Worm (Caenorhabditis elegans) whole organism, early embryonic: ENCODE measurements around the gene dylt-3.

Experiments used
- B0310.2 ChIP-seq: sonication (generic microtip); optimal IDR thresholded peaks from 2 replicates; lab custom pipeline; 2016; ENCODE audit warnings: mild to moderate bottlenecking, missing genetic modification characterization, missing compliant biosample characterization
- F13C5.2 ChIP-seq: sonication (generic microtip); optimal IDR thresholded peaks from 2 replicates; lab custom pipeline; 2017; ENCODE audit warnings: mild to moderate bottlenecking, missing genetic modification characterization, inconsistent platforms, missing compliant biosample characterization
- aly-1 ChIP-seq: sonication (generic microtip); optimal IDR thresholded peaks from 2 replicates; lab custom pipeline; 2016; ENCODE audit warnings: missing genetic modification characterization, missing compliant biosample characterization
- ama-1 ChIP-seq: fragments of 150-350 bp; optimal IDR thresholded peaks from 2 replicates; lab custom pipeline; 2014
- ceh-13 ChIP-seq: fragments of 200-800 bp; sonication (Bioruptor generic); optimal IDR thresholded peaks from 2 replicates; lab custom pipeline; 2018; ENCODE audit warnings: mild to moderate bottlenecking, missing genetic modification characterization, missing compliant biosample characterization
- ceh-36 ChIP-seq: sonication (generic microtip); optimal IDR thresholded peaks from 2 replicates; lab custom pipeline; 2016; ENCODE audit warnings: missing genetic modification characterization, inconsistent platforms, missing compliant biosample characterization
- ets-7 ChIP-seq: sonication (generic microtip); optimal IDR thresholded peaks from 2 replicates; lab custom pipeline; 2016; ENCODE audit warnings: missing genotype, missing genetic modification characterization, missing compliant biosample characterization
- flt-1 ChIP-seq: fragments of 200-800 bp; sonication (Bioruptor generic); IDR thresholded peaks from 2 replicates; pipeline ENCODE4 v1.3.6; 2022; ENCODE audit warnings: missing genetic modification characterization, missing compliant biosample characterization
- hmbx-1 ChIP-seq: sonication (generic microtip); optimal IDR thresholded peaks from 2 replicates; lab custom pipeline; 2016; ENCODE audit warnings: mild to moderate bottlenecking, missing genetic modification characterization, missing compliant biosample characterization
- hmg-4 ChIP-seq: fragments of 200-800 bp; sonication (Bioruptor generic); optimal IDR thresholded peaks from 2 replicates; lab custom pipeline; 2018; ENCODE audit warnings: mild to moderate bottlenecking, missing genetic modification characterization, missing compliant biosample characterization
- hnd-1 ChIP-seq: sonication (generic microtip); optimal IDR thresholded peaks from 2 replicates; lab custom pipeline; 2016; ENCODE audit warnings: missing genetic modification characterization, missing compliant biosample characterization
- pes-1 ChIP-seq: fragments of 200-800 bp; sonication (Bioruptor generic); IDR thresholded peaks from 2 replicates; pipeline ENCODE4 v1.3.6; 2022; ENCODE audit warnings: missing genetic modification reagents, missing genetic modification characterization, missing compliant biosample characterization
- scrt-1 ChIP-seq: fragments of 200-800 bp; sonication (Bioruptor generic); IDR thresholded peaks from 2 replicates; pipeline ENCODE4 v1.3.6; 2022; ENCODE audit warnings: missing genetic modification characterization, missing compliant biosample characterization
- sea-1 ChIP-seq: fragments of 200-800 bp; sonication (Bioruptor generic); conservative IDR thresholded peaks from 2 replicates; pipeline ENCODE4 v1.3.6; 2022; ENCODE audit warnings: missing genetic modification characterization, missing compliant biosample characterization
- tbx-11 ChIP-seq: fragments of 200-800 bp; sonication (Bioruptor generic); IDR thresholded peaks from 2 replicates; pipeline ENCODE4 v1.3.6; 2022; ENCODE audit warnings: missing genetic modification characterization, missing compliant biosample characterization
- tbx-37 ChIP-seq: fragments of 200-800 bp; sonication (Bioruptor generic); conservative IDR thresholded peaks from 2 replicates; pipeline ENCODE4 v1.3.6; 2022; ENCODE audit warnings: missing genetic modification reagents, missing genetic modification characterization, missing compliant biosample characterization
- tra-4 ChIP-seq: sonication (generic microtip); optimal IDR thresholded peaks from 2 replicates; lab custom pipeline; 2017; ENCODE audit warnings: missing genetic modification characterization, missing compliant biosample characterization

The dylt-3 gene

DNA sequence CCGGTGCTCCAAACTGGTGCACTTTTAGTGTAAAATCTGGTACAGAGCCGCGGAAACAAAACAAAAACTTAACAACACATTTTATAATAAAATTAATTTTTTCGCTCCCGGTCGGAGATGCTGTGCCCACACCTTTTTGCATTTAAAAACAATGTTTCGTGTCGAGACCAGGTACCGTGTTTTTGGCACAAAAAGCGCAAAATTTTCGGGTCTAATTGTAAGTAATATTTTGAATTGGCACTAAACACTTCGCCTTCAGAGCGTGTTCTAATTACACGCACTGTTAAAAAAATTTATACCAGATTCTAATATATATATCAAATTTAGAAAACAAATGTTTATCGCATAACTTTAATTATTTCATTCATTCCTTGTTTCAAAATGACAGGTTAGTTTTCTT is at the start of gene dylt-3:
TSS of gene dylt-3 (plus strand) at position 301 of the 400 bp plus-strand sequence.
- TF ChIP-seq sea-1 (GFP tag; lab: Robert Waterston, UW) = no peak
- no peak for TF ChIP-seq hmbx-1
- TF ChIP-seq ama-1 (lab: Kevin White, UChicago) = no peak
- TF ChIP-seq hnd-1 = no peak
- TF ChIP-seq aly-1 (tag; lab: Kevin White, UChicago) = no peak
- TF ChIP-seq ets-7 (tag; lab: Kevin White, UChicago) = no peak
- no peak for TF ChIP-seq F13C5.2 (tag; lab: Kevin White, UChicago)
- no peak for TF ChIP-seq tra-4 (tag; lab: Kevin White, UChicago)
- no peak for TF ChIP-seq ceh-13 (GFP tag; lab: Kevin White, UChicago)
- TF ChIP-seq ceh-36 (tag; lab: Kevin White, UChicago) = no peak
- no peak for TF ChIP-seq tbx-11 (GFP tag; lab: Robert Waterston, UW)
- no peak for TF ChIP-seq hmg-4 (GFP tag; lab: Kevin White, UChicago)

DNA sequence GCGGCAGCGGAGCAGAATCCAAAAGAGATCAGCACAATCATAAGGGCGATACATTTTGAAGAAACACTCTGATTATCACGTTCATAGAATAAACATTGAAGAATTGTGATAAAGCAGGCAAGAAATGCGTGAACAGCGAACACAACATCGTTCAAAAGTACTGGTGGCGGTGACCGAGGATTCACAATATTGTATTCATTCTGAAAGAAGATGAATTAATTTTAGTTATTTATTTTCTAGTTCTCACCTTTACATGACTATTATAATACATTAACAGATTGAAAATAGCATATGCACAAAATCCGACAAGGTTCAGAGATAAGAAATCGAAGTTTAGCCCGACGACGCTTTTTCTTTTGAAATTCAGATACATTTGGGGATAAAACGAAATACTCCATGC is 45.6 kb upstream of the dylt-3 start:
- TF ChIP-seq hmg-4 (GFP tag; lab: Kevin White, UChicago) (no peak), pes-1 (no peak), ceh-13 (GFP tag; lab: Kevin White, UChicago) (no peak), ceh-36 (tag; lab: Kevin White, UChicago) (no peak), flt-1 (GFP tag; lab: Robert Waterston, UW) (no peak), F13C5.2 (tag; lab: Kevin White, UChicago) (no peak), tra-4 (tag; lab: Kevin White, UChicago) (no peak), sea-1 (GFP tag; lab: Robert Waterston, UW) (no peak), tbx-37 (GFP tag; lab: Robert Waterston, UW) (no peak), ama-1 (lab: Kevin White, UChicago) (no peak), tbx-11 (GFP tag; lab: Robert Waterston, UW) (no peak), aly-1 (tag; lab: Kevin White, UChicago) (no peak), B0310.2 (tag; lab: Kevin White, UChicago) (no peak)

DNA sequence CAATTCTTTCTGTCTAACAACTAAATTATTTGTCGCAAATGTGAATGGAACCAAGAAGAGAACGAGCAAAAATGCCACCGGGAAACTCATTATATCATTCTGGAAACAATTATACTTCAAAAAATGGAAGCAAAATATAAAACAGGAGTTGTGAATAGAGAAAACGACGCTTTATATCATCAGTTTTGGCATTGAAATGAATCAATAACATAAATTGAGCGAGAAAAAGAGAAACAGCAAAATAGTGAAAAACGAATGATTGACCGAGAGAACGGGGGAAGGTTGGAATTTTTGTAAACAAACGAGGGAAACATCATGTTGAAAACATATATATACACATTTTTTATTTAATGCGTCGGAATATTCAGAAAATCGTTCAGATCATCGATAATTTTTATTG is 44.7 kb upstream of the dylt-3 start, which contains the start of gene ctns-1:
TSS of gene ctns-1 (minus strand) at position 101 of the 400 bp plus-strand sequence.
- TF ChIP-seq tra-4 (tag; lab: Kevin White, UChicago) (no peak), hnd-1 (no peak), F13C5.2 (tag; lab: Kevin White, UChicago) (no peak), ceh-13 (GFP tag; lab: Kevin White, UChicago) (no peak), B0310.2 (tag; lab: Kevin White, UChicago) (no peak), hmbx-1 (no peak), ets-7 (tag; lab: Kevin White, UChicago) (no peak), aly-1 (tag; lab: Kevin White, UChicago) (no peak), tbx-11 (GFP tag; lab: Robert Waterston, UW) (no peak), tbx-37 (GFP tag; lab: Robert Waterston, UW) (no peak), hmg-4 (GFP tag; lab: Kevin White, UChicago) (no peak), flt-1 (GFP tag; lab: Robert Waterston, UW) (no peak), ama-1 (lab: Kevin White, UChicago) (no peak), sea-1 (GFP tag; lab: Robert Waterston, UW) (no peak), ceh-36 (tag; lab: Kevin White, UChicago) (no peak), pes-1 (no peak), scrt-1 (GFP tag; lab: Robert Waterston, UW) (no peak)

DNA sequence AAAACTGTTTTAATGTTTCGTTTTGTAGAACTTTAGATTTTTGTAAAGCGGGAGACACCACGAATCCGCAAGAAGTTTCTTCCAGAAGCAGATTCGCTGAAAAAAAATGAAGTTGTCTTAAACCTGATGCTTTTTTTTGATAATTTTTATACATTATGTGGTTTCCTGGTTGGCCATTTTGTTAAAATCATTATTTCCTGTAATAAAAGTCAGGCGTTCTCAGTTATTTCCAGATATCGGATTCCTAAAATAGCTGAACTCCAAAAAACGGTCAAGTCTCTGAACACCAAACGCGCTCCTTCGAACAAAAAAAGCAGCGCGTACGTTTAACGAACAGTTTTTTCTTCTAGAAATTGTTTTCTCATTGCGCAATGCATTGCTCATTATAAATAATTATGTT is 44.2 kb upstream of the dylt-3 start:
- no peak for TF ChIP-seq hmbx-1
- TF ChIP-seq ceh-13 (GFP tag; lab: Kevin White, UChicago) = peak; percentile 20

DNA sequence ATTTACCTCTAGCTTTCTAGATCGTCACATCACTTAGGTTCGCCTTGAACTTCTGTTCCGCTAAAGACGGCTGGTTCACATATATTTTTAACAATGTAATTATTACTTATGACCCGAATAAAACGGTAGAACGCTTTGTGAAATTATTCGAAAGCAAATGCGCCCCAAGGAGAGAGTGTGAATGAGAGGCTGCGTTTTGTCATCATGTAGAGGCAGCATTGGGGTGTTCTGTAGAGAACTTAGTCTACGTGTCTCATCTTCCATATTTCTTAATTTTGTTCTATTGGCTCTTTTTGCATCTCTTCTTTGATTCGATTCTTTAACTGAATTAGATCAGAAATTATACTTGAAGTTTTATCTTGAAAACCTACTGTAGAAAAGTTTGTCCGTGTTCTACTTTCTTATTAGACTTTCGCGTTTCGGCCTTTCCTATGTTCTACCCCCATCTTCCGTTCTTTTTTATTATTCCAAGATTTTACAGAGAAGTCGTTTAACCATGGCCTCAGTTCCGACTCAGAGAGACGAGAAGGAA is 43.5 kb upstream of the dylt-3 start, which contains the start of gene cdc-48.2:
TSS of gene cdc-48.2 (plus strand) at position 482 of the 532 bp plus-strand sequence.
- no peak for TF ChIP-seq ama-1 (lab: Kevin White, UChicago)
- no peak for TF ChIP-seq flt-1 (GFP tag; lab: Robert Waterston, UW)
- TF ChIP-seq hmbx-1 = no peak
- TF ChIP-seq ceh-13 (GFP tag; lab: Kevin White, UChicago) = no peak
- TF ChIP-seq sea-1 (GFP tag; lab: Robert Waterston, UW) = no peak
- TF ChIP-seq hmg-4 (GFP tag; lab: Kevin White, UChicago) = no peak
- no peak for TF ChIP-seq tbx-11 (GFP tag; lab: Robert Waterston, UW)
- TF ChIP-seq hnd-1 = no peak
- TF ChIP-seq ets-7 (tag; lab: Kevin White, UChicago) = no peak

DNA sequence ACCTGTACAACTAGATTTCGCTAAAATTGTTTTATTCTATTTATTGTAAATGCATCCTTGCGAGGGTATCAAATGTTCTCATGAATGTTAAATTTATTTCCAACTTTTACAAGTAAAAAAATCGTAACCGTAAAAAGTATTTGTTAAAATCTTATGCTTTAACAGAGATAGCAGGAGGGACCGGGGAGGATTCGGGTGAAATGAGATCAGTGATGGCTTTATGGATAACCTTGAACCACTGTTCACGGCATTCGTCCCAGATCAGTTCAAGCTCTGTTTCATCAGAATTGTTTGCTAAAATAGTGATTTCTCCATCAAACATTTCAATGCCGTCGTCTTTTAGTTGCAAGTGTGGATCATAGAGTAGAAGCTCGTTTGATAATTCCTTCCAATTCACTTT is 40.4 kb upstream of the dylt-3 start:
- TF ChIP-seq aly-1 (tag; lab: Kevin White, UChicago) (no peak), ceh-13 (GFP tag; lab: Kevin White, UChicago) (no peak), hmbx-1 (no peak), tbx-37 (GFP tag; lab: Robert Waterston, UW) (no peak), hmg-4 (GFP tag; lab: Kevin White, UChicago) (no peak), tra-4 (tag; lab: Kevin White, UChicago) (no peak), sea-1 (GFP tag; lab: Robert Waterston, UW) (no peak), hnd-1 (no peak), tbx-11 (GFP tag; lab: Robert Waterston, UW) (no peak), ama-1 (lab: Kevin White, UChicago) (no peak)

DNA sequence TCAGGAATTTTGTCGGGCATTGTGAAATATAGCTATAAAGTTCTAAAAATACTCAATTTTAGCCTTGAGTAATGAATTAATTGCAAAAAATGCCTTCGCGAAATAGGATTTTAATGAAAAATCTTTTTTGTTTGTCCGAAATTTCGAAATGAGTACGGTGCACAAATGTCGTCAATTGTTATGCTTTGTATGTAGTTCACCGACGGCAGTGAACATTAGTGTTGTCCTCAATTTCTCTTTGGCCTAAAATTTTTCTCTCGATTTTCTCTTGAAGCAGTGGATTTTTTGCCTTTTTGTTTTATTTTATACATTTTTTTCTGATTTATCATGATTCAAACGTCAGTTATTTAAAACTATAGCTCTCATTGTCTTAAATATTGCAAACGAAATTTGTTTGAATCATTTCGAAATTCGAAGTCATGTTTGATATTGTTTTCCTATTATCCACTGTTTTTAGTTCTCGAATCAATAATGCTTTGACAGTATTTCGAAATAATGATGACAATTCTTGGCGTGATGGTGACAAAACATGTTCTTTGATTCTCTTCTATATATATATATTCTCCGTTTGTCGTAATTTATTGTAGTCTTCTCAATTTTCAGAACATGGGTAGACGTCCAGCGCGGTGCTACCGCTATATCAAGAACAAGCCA is 38.1 kb upstream of the dylt-3 start, which contains the start of the genes ints-11 and rpl-10:
TSS of gene ints-11 (minus strand) at position 201 of the 654 bp plus-strand sequence.
TSS of gene rpl-10 (plus strand) at position 604 of the 654 bp plus-strand sequence.
- TF ChIP-seq ama-1 (lab: Kevin White, UChicago) (no peak), B0310.2 (tag; lab: Kevin White, UChicago) (no peak), sea-1 (GFP tag; lab: Robert Waterston, UW) (no peak), flt-1 (GFP tag; lab: Robert Waterston, UW) (no peak), F13C5.2 (tag; lab: Kevin White, UChicago) (no peak), hnd-1 (no peak), hmg-4 (GFP tag; lab: Kevin White, UChicago) (no peak), tra-4 (tag; lab: Kevin White, UChicago) (no peak), aly-1 (tag; lab: Kevin White, UChicago) (no peak), ceh-13 (GFP tag; lab: Kevin White, UChicago) (no peak), ets-7 (tag; lab: Kevin White, UChicago) (no peak), tbx-37 (GFP tag; lab: Robert Waterston, UW) (no peak), ceh-36 (tag; lab: Kevin White, UChicago) (no peak)
